Fruit fly (Drosophila melanogaster) whole organism, embryonic: ENCODE results near the gene ttm3.

Experiments used
- Abd-B ChIP-seq: fragments of 200-800 bp; sonication (Bioruptor generic); optimal IDR thresholded peaks from 2 replicates; lab custom pipeline; 2018; ENCODE audit warnings: missing biosample characterization, mild to moderate bottlenecking, missing genetic modification characterization, moderate library complexity
- Atf6 ChIP-seq: fragments of 200-800 bp; sonication (Bioruptor generic); IDR thresholded peaks from 2 replicates; pipeline ENCODE4 v1.3.6; 2022; ENCODE audit warnings: missing biosample characterization, missing genetic modification characterization
- BEAF-32 ChIP-seq: fragments of 200-800 bp; sonication (Bioruptor generic); optimal IDR thresholded peaks from 3 replicates; lab custom pipeline; 2017; ENCODE audit warnings: missing biosample characterization, missing genetic modification characterization, mild to moderate bottlenecking, moderate library complexity, missing genetic modification reagents
- Blimp-1 ChIP-seq: fragments of 200-800 bp; sonication (Bioruptor generic); optimal IDR thresholded peaks from 3 replicates; lab custom pipeline; 2018; ENCODE audit warnings: missing biosample characterization, missing genetic modification characterization, mild to moderate bottlenecking, moderate library complexity, missing genetic modification reagents
- Bteb2 ChIP-seq: fragments of 200-800 bp; sonication (Bioruptor generic); optimal IDR thresholded peaks from 2 replicates; lab custom pipeline; 2016; ENCODE audit warnings: missing biosample characterization, missing genetic modification characterization
- CG10462 ChIP-seq: fragments of 200-800 bp; sonication (Bioruptor generic); optimal IDR thresholded peaks from 2 replicates; lab custom pipeline; 2016; ENCODE audit warnings: missing biosample characterization, missing genetic modification characterization
- CG10543 ChIP-seq: fragments of 200-800 bp; sonication (Bioruptor generic); optimal IDR thresholded peaks from 3 replicates; lab custom pipeline; 2017; ENCODE audit warnings: missing biosample characterization, mild to moderate bottlenecking, missing genetic modification characterization, moderate library complexity
- CG11398 ChIP-seq: fragments of 200-800 bp; sonication (Bioruptor generic); optimal IDR thresholded peaks from 2 replicates; lab custom pipeline; 2016; ENCODE audit warnings: missing biosample characterization, missing genetic modification characterization
- CG12236 ChIP-seq: fragments of 200-800 bp; sonication (Bioruptor generic); optimal IDR thresholded peaks from 2 replicates; lab custom pipeline; 2016; ENCODE audit warnings: missing biosample characterization, missing genetic modification characterization
- CG1233 ChIP-seq: fragments of 200-800 bp; sonication (Bioruptor generic); optimal IDR thresholded peaks from 4 replicates; lab custom pipeline; 2018; ENCODE audit warnings: missing biosample characterization, mild to moderate bottlenecking, missing genetic modification characterization
- CG1529 ChIP-seq: fragments of 200-800 bp; sonication (Bioruptor generic); optimal IDR thresholded peaks from 3 replicates; lab custom pipeline; 2018; ENCODE audit warnings: missing biosample characterization, missing genetic modification characterization
- CG17568 ChIP-seq: fragments of 200-800 bp; sonication (Bioruptor generic); optimal IDR thresholded peaks from 2 replicates; lab custom pipeline; 2018; ENCODE audit warnings: missing biosample characterization, mild to moderate bottlenecking, missing genetic modification characterization, moderate library complexity
- CG17829 ChIP-seq: fragments of 200-800 bp; optimal IDR thresholded peaks from 2 replicates; lab custom pipeline; 2019; ENCODE audit warnings: missing biosample characterization, mild to moderate bottlenecking, missing genetic modification characterization, moderate library complexity
- CG2120 ChIP-seq: fragments of 200-800 bp; sonication (Bioruptor generic); optimal IDR thresholded peaks from 3 replicates; lab custom pipeline; 2016; ENCODE audit warnings: missing biosample characterization, missing genetic modification characterization
- CG30431 ChIP-seq: fragments of 200-800 bp; sonication (Bioruptor generic); optimal IDR thresholded peaks from 2 replicates; lab custom pipeline; 2017; ENCODE audit warnings: missing biosample characterization, missing genetic modification characterization
- CG33213 ChIP-seq: fragments of 200-800 bp; sonication (Bioruptor generic); optimal IDR thresholded peaks from 3 replicates; lab custom pipeline; 2016; ENCODE audit warnings: missing biosample characterization, missing genetic modification characterization
- CG6813 ChIP-seq: fragments of 200-800 bp; sonication (Bioruptor generic); optimal IDR thresholded peaks from 2 replicates; lab custom pipeline; 2017; ENCODE audit warnings: missing biosample characterization, missing genetic modification characterization, mild to moderate bottlenecking, moderate library complexity, missing genetic modification reagents
- CG7839 ChIP-seq: fragments of 200-800 bp; sonication (Bioruptor generic); optimal IDR thresholded peaks from 3 replicates; lab custom pipeline; 2018; ENCODE audit warnings: missing biosample characterization, mild to moderate bottlenecking, missing genetic modification characterization, moderate library complexity
- CG8089 ChIP-seq: fragments of 200-800 bp; sonication (Bioruptor generic); optimal IDR thresholded peaks from 3 replicates; lab custom pipeline; 2016; ENCODE audit warnings: missing biosample characterization, missing genetic modification characterization
- Drgx ChIP-seq: fragments of 200-800 bp; sonication (Bioruptor generic); IDR thresholded peaks from 2 replicates; pipeline ENCODE4 v1.3.6; 2022; ENCODE audit warnings: missing biosample characterization, missing genetic modification characterization
- ERR ChIP-seq: fragments of 200-800 bp; sonication (Bioruptor generic); optimal IDR thresholded peaks from 2 replicates; lab custom pipeline; 2016; ENCODE audit warnings: missing biosample characterization, missing genetic modification characterization
- Ets65A ChIP-seq: fragments of 200-800 bp; sonication (Bioruptor generic); peaks from one replicate; lab custom pipeline; 2016; ENCODE audit warnings: missing biosample characterization, missing genetic modification characterization
- Ets97D ChIP-seq: fragments of 200-800 bp; sonication (Bioruptor generic); optimal IDR thresholded peaks from 3 replicates; lab custom pipeline; 2016; ENCODE audit warnings: missing biosample characterization, missing genetic modification characterization
- HmgD ChIP-seq: fragments of 200-800 bp; sonication (Bioruptor generic); optimal IDR thresholded peaks from 3 replicates; lab custom pipeline; 2016; ENCODE audit warnings: missing biosample characterization, missing genetic modification characterization
- Hsf ChIP-seq: fragments of 200-800 bp; sonication (Bioruptor generic); optimal IDR thresholded peaks from 3 replicates; lab custom pipeline; 2016; ENCODE audit warnings: missing biosample characterization, missing genetic modification characterization
- MBD-R2 ChIP-seq: fragments of 200-800 bp; sonication (Bioruptor generic); IDR thresholded peaks from 2 replicates; pipeline ENCODE4 v1.3.6; 2022; ENCODE audit warnings: missing biosample characterization, missing genetic modification characterization
- NC2α ChIP-seq: fragments of 200-800 bp; sonication (Bioruptor generic); optimal IDR thresholded peaks from 2 replicates; lab custom pipeline; 2016; ENCODE audit warnings: missing biosample characterization, missing genetic modification characterization
- ara ChIP-seq: fragments of 200-800 bp; sonication (Bioruptor generic); IDR thresholded peaks from 2 replicates; pipeline ENCODE4 v1.3.6; 2022; ENCODE audit warnings: missing biosample characterization, missing genetic modification characterization
- bowl ChIP-seq: fragments of 200-800 bp; sonication (Bioruptor generic); IDR thresholded peaks from 2 replicates; pipeline ENCODE4 v1.3.6; 2022; ENCODE audit warnings: missing biosample characterization, missing genetic modification characterization
- chm ChIP-seq: fragments of 200-800 bp; sonication (Bioruptor generic); IDR thresholded peaks from 2 replicates; pipeline ENCODE4 v1.3.6; 2022; ENCODE audit warnings: missing biosample characterization, missing genetic modification characterization
- chn ChIP-seq: fragments of 200-800 bp; sonication (Bioruptor generic); optimal IDR thresholded peaks from 2 replicates; lab custom pipeline; 2016; ENCODE audit warnings: missing biosample characterization, missing genetic modification characterization
- dm ChIP-seq: fragments of 200-800 bp; sonication (Bioruptor generic); optimal IDR thresholded peaks from 3 replicates; lab custom pipeline; 2016; ENCODE audit warnings: missing biosample characterization, missing genetic modification characterization
- ems ChIP-seq: fragments of 200-800 bp; sonication (Bioruptor generic); optimal IDR thresholded peaks from 3 replicates; lab custom pipeline; 2016; ENCODE audit warnings: missing biosample characterization, missing genetic modification characterization
- fu2 ChIP-seq: fragments of 200-800 bp; sonication (Bioruptor generic); optimal IDR thresholded peaks from 2 replicates; lab custom pipeline; 2016; ENCODE audit warnings: missing biosample characterization, missing genetic modification characterization
- gro ChIP-seq: fragments of 200-800 bp; sonication (Bioruptor generic); optimal IDR thresholded peaks from 2 replicates; lab custom pipeline; 2016; ENCODE audit warnings: missing biosample characterization, missing genetic modification characterization
- hth ChIP-seq: fragments of >200 bp; optimal IDR thresholded peaks from 2 replicates; lab custom pipeline; 2017; ENCODE audit warnings: inconsistent platforms
- luna ChIP-seq: fragments of 200-800 bp; sonication (Bioruptor generic); optimal IDR thresholded peaks from 2 replicates; lab custom pipeline; 2016; ENCODE audit warnings: missing biosample characterization, missing genetic modification characterization
- mam ChIP-seq: fragments of 200-800 bp; sonication (Bioruptor generic); optimal IDR thresholded peaks from 3 replicates; lab custom pipeline; 2016; ENCODE audit warnings: missing biosample characterization, missing genetic modification characterization
- mld ChIP-seq: fragments of 200-800 bp; sonication (Bioruptor generic); IDR thresholded peaks from 3 replicates; pipeline ENCODE4 v1.3.6; 2022; ENCODE audit warnings: missing biosample characterization, missing genetic modification characterization; ENCODE audit not compliant: partially characterized antibody
- nerfin-2 ChIP-seq: fragments of 200-800 bp; sonication (Bioruptor generic); IDR thresholded peaks from 2 replicates; pipeline ENCODE4 v1.3.6; 2022; ENCODE audit warnings: missing biosample characterization, missing genetic modification characterization; ENCODE audit not compliant: partially characterized antibody
- odd ChIP-seq: fragments of 200-800 bp; sonication (Bioruptor generic); optimal IDR thresholded peaks from 2 replicates; lab custom pipeline; 2017; ENCODE audit warnings: missing biosample characterization, mild to moderate bottlenecking, missing genetic modification characterization
- prd ChIP-seq, 3 experiments: fragments of >200 bp in 2 of 3; fragments of 200-800 bp in 1 of 3; sonication (Bioruptor generic) in 1 of 3; optimal IDR thresholded peaks in 2 of 3; IDR thresholded peaks in 1 of 3; 2 replicates in 2 of 3; 3 replicates in 1 of 3; pipeline versions ENCODE4 v1.3.6 to Lab custom; 2017 to 2022; ENCODE audit warnings: missing biosample characterization in 1 of 3, missing genetic modification characterization in 1 of 3
- pzg ChIP-seq: fragments of 200-800 bp; sonication (Bioruptor generic); optimal IDR thresholded peaks from 3 replicates; lab custom pipeline; 2018; ENCODE audit warnings: missing biosample characterization, mild to moderate bottlenecking, missing genetic modification characterization, moderate library complexity
- sens ChIP-seq: fragments of 200-800 bp; sonication (Bioruptor generic); peaks from one replicate; lab custom pipeline; 2016; ENCODE audit warnings: missing biosample characterization, missing genetic modification characterization
- sima ChIP-seq: fragments of 200-800 bp; sonication (Bioruptor generic); optimal IDR thresholded peaks from 2 replicates; lab custom pipeline; 2016; ENCODE audit warnings: missing biosample characterization, missing genetic modification characterization
- slou ChIP-seq: fragments of 200-800 bp; sonication (Bioruptor generic); optimal IDR thresholded peaks from 3 replicates; lab custom pipeline; 2016; ENCODE audit warnings: missing biosample characterization, missing genetic modification characterization
- slp2 ChIP-seq: fragments of 200-800 bp; sonication (Bioruptor generic); optimal IDR thresholded peaks from 2 replicates; lab custom pipeline; 2016; ENCODE audit warnings: missing biosample characterization, missing genetic modification characterization
- sr ChIP-seq: fragments of 200-800 bp; sonication (Bioruptor generic); IDR thresholded peaks from 3 replicates; pipeline ENCODE4 v1.3.6; 2022; ENCODE audit warnings: missing biosample characterization, missing genetic modification characterization
- ssp ChIP-seq: fragments of 200-800 bp; sonication (Bioruptor generic); IDR thresholded peaks from 2 replicates; pipeline ENCODE4 v1.3.6; 2022; ENCODE audit warnings: missing biosample characterization, missing genetic modification characterization
- unpg ChIP-seq: fragments of 200-800 bp; sonication (Bioruptor generic); optimal IDR thresholded peaks from 3 replicates; lab custom pipeline; 2018; ENCODE audit warnings: missing biosample characterization, mild to moderate bottlenecking, missing genetic modification characterization, moderate library complexity
- vfl ChIP-seq: fragments of 200-800 bp; sonication (Bioruptor generic); optimal IDR thresholded peaks from 2 replicates; lab custom pipeline; 2016; ENCODE audit warnings: missing biosample characterization, missing genetic modification characterization

ttm3 gene

dm6 chr2L:22129581-22130300, 50.3 kb downstream of the ttm3 start, which contains the start of gene CycK (continued):
- TF ChIP-seq CG10543: no peak
- TF ChIP-seq CG33213 (GFP tag; lab: Kevin White, UChicago): peak; percentile 13
- TF ChIP-seq sima: no peak
- TF ChIP-seq ems: no peak
- TF ChIP-seq BEAF-32: peak; percentile 59
- TF ChIP-seq chm (GFP tag; lab: Robert Waterston, UW): no peak
- no peak for TF ChIP-seq CG30431 (GFP tag; lab: Kevin White, UChicago)
- no peak for TF ChIP-seq ara (GFP tag; lab: Robert Waterston, UW)
- peak; percentile 53; the same call in 1 of the 2 replicates for TF ChIP-seq MBD-R2
- peak; percentile 39 for TF ChIP-seq CG2120
- peak; percentile 34 for TF ChIP-seq pzg (GFP tag; lab: Kevin White, UChicago)
- TF ChIP-seq CG17568 (GFP tag; lab: Kevin White, UChicago): no peak
- TF ChIP-seq mld (GFP tag; lab: Robert Waterston, UW): no peak
- no peak for TF ChIP-seq gro (GFP tag; lab: Kevin White, UChicago)
- TF ChIP-seq CG17829 (tag; lab: Kevin White, UChicago): peak; percentile 1
- peak; percentile 80 for TF ChIP-seq Abd-B
- peak; percentile 96 for TF ChIP-seq ssp (GFP tag; lab: Robert Waterston, UW)
- no peak for TF ChIP-seq CG1233 (GFP tag; lab: Kevin White, UChicago)
- peak; percentile 3 for TF ChIP-seq CG8089 (GFP tag; lab: Kevin White, UChicago)
- TF ChIP-seq fu2 (GFP tag; lab: Kevin White, UChicago): peak; percentile 23
- TF ChIP-seq slou (GFP tag; lab: Kevin White, UChicago): no peak
- no peak for TF ChIP-seq Blimp-1 (GFP tag; lab: Kevin White, UChicago)
- TF ChIP-seq sens: peak; percentile 86
- TF ChIP-seq CG12236: no peak
- no peak for TF ChIP-seq CG1529 (GFP tag; lab: Kevin White, UChicago)
- TF ChIP-seq bowl (GFP tag; lab: Robert Waterston, UW): no peak
- TF ChIP-seq NC2α (GFP tag; lab: Kevin White, UChicago): no peak
- TF ChIP-seq Ets65A: peak; percentile 92
- TF ChIP-seq Bteb2 (GFP tag; lab: Kevin White, UChicago): no peak
- TF ChIP-seq hth (lab: Kevin White, UChicago): no peak
- TF ChIP-seq vfl: no peak
- no peak for TF ChIP-seq luna (GFP tag; lab: Kevin White, UChicago)
- no peak for TF ChIP-seq CG11398
- peak; percentile 10 for TF ChIP-seq Hsf (GFP tag; lab: Kevin White, UChicago)
- no peak for TF ChIP-seq chn (GFP tag; lab: Kevin White, UChicago)
- TF ChIP-seq ERR (GFP tag; lab: Kevin White, UChicago): no peak
- peak; percentile 28 for TF ChIP-seq CG7839 (tag; lab: Kevin White, UChicago)
- no peak for TF ChIP-seq HmgD (GFP tag; lab: Kevin White, UChicago)
- no peak for TF ChIP-seq CG6813 (GFP tag; lab: Kevin White, UChicago)
- no peak for TF ChIP-seq sr (GFP tag; lab: Robert Waterston, UW)
- no peak for TF ChIP-seq slp2 (GFP tag; lab: Kevin White, UChicago)
- TF ChIP-seq mam (GFP tag; lab: Kevin White, UChicago): peak; percentile 47
- TF ChIP-seq odd: no peak
- TF ChIP-seq unpg (GFP tag; lab: Kevin White, UChicago): no peak
- TF ChIP-seq Atf6 (GFP tag; lab: Robert Waterston, UW): no peak
- peak; percentile 3 for TF ChIP-seq Ets97D (GFP tag; lab: Kevin White, UChicago)
- no peak for TF ChIP-seq Drgx (GFP tag; lab: Robert Waterston, UW)
- TF ChIP-seq prd (optimal IDR thresholded peaks at IDR 0.05; lab: Kevin White, UChicago): no peak
- TF ChIP-seq prd (GFP tag; IDR thresholded peaks at IDR 0.05; lab: Robert Waterston, UW): peak; percentile 43; the same call in 1 of the 3 replicates
- no peak for TF ChIP-seq nerfin-2 (GFP tag; lab: Robert Waterston, UW)
- TF ChIP-seq dm (GFP tag; lab: Kevin White, UChicago): peak; percentile 88
- TF ChIP-seq CG10462 (GFP tag; lab: Kevin White, UChicago): no peak
